Fruit fly (Drosophila melanogaster): ENCODE results near the gene Myo95E.

dm6 chr3R:24206341-24207114, 45.2 kb upstream of the Myo95E start:
- no peak for TF ChIP-seq CG8478 (optimal IDR thresholded peaks at IDR 0.05)
- TF ChIP-seq CTCF (optimal IDR thresholded peaks at IDR 0.05) = no peak
